Worm (Caenorhabditis elegans) whole organism, L4 larva: ENCODE results near the gene C46C11.4.

Experiments
- F26F4.8 ChIP-seq: fragments of 200-800 bp; sonication (Bioruptor generic); conservative IDR thresholded peaks from 2 replicates; pipeline ENCODE4 v1.3.6; 2022; ENCODE audit warnings: missing genetic modification characterization, missing compliant biosample characterization
- F37D6.2 ChIP-seq: sonication (generic microtip); optimal IDR thresholded peaks from 2 replicates; lab custom pipeline; 2016; ENCODE audit warnings: mild to moderate bottlenecking, missing genetic modification characterization, missing compliant biosample characterization
- F44E2.7 ChIP-seq: fragments of 200-800 bp; sonication (Bioruptor generic); IDR thresholded peaks from 2 replicates; pipeline ENCODE4 v2.1.2; 2022; ENCODE audit warnings: missing genetic modification characterization, missing compliant biosample characterization
- F49E8.2 ChIP-seq: sonication (generic microtip); optimal IDR thresholded peaks from 2 replicates; lab custom pipeline; 2016; ENCODE audit warnings: missing compliant biosample characterization, mild to moderate bottlenecking, missing genetic modification characterization, borderline replicate concordance
- T20F7.1 ChIP-seq: fragments of 200-800 bp; sonication (Bioruptor generic); optimal IDR thresholded peaks from 2 replicates; lab custom pipeline; 2018; ENCODE audit warnings: mild to moderate bottlenecking, missing genetic modification characterization, missing compliant biosample characterization
- T26A8.4 ChIP-seq: fragments of 200-800 bp; sonication (Bioruptor generic); IDR thresholded peaks from 2 replicates; pipeline ENCODE4 v1.3.6; 2022; ENCODE audit warnings: missing genetic modification characterization, missing compliant biosample characterization
- Y48G9A.11 ChIP-seq: fragments of 200-800 bp; sonication (Bioruptor generic); IDR thresholded peaks from 2 replicates; pipeline ENCODE4 v1.3.6; 2022; ENCODE audit warnings: missing genetic modification reagents, missing genetic modification characterization, missing compliant biosample characterization
- aly-2 ChIP-seq: sonication (generic microtip); optimal IDR thresholded peaks from 2 replicates; lab custom pipeline; 2018; ENCODE audit warnings: missing biosample characterization, missing genetic modification characterization
- ama-1 ChIP-seq: fragments of 150-350 bp; optimal IDR thresholded peaks from 2 replicates; lab custom pipeline; 2014; ENCODE audit warnings: inconsistent platforms, mixed read lengths
- arid-1 ChIP-seq: fragments of 200-800 bp; sonication (Bioruptor generic); conservative IDR thresholded peaks from 2 replicates; pipeline ENCODE4 v1.3.6; 2022; ENCODE audit warnings: missing genetic modification reagents, missing genetic modification characterization, missing compliant biosample characterization
- attf-4 ChIP-seq: sonication (generic microtip); optimal IDR thresholded peaks from 3 replicates; lab custom pipeline; 2017; ENCODE audit warnings: missing biosample characterization, missing genetic modification characterization
- ceh-20 ChIP-seq: fragments of 200-800 bp; sonication (Bioruptor generic); IDR thresholded peaks from 2 replicates; pipeline ENCODE4 v1.3.6; 2022; ENCODE audit warnings: missing genetic modification reagents, missing genetic modification characterization, missing compliant biosample characterization
- ceh-28 ChIP-seq: fragments of 150-350 bp; optimal IDR thresholded peaks from 2 replicates; lab custom pipeline; 2014; ENCODE audit warnings: missing biosample characterization, missing genetic modification reagents, missing genetic modification characterization
- ces-1 ChIP-seq: fragments of 150-350 bp; sonication (generic microtip); optimal IDR thresholded peaks from 4 replicates; lab custom pipeline; 2014; ENCODE audit warnings: missing biosample characterization, missing genetic modification reagents, missing genetic modification characterization
- ctbp-1 ChIP-seq: fragments of 200-800 bp; sonication (Bioruptor generic); IDR thresholded peaks from 2 replicates; pipeline ENCODE4 v1.3.6; 2022; ENCODE audit warnings: missing genetic modification reagents, missing genetic modification characterization, missing compliant biosample characterization
- daf-19 ChIP-seq: fragments of 200-800 bp; sonication (Bioruptor generic); conservative IDR thresholded peaks from 2 replicates; pipeline ENCODE4 v1.3.6; 2022; ENCODE audit warnings: missing genetic modification characterization, missing compliant biosample characterization
- dmd-9 ChIP-seq: fragments of 200-800 bp; sonication (Bioruptor generic); IDR thresholded peaks from 2 replicates; pipeline ENCODE4 v1.3.6; 2022; ENCODE audit warnings: missing genetic modification reagents, missing genetic modification characterization, missing compliant biosample characterization
- dpl-1 ChIP-seq: fragments of 150-350 bp; optimal IDR thresholded peaks from 2 replicates; lab custom pipeline; 2014; ENCODE audit warnings: missing biosample characterization, missing genetic modification reagents, missing genetic modification characterization
- dve-1 ChIP-seq: sonication (generic microtip); optimal IDR thresholded peaks from 2 replicates; lab custom pipeline; 2017; ENCODE audit warnings: antibody characterized with exemption, mild to moderate bottlenecking, missing genetic modification characterization, missing compliant biosample characterization; ENCODE audit not compliant: insufficient read depth
- egl-27 ChIP-seq: sonication (generic microtip); optimal IDR thresholded peaks from 3 replicates; lab custom pipeline; 2017; ENCODE audit warnings: missing biosample characterization, missing genetic modification reagents, missing genetic modification characterization
- egl-43 ChIP-seq: fragments of 200-800 bp; sonication (Bioruptor generic); IDR thresholded peaks from 2 replicates; pipeline ENCODE4 v1.3.6; 2022; ENCODE audit warnings: missing genetic modification reagents, missing genetic modification characterization, missing compliant biosample characterization
- fkh-10 ChIP-seq: fragments of 150-350 bp; optimal IDR thresholded peaks from 2 replicates; lab custom pipeline; 2014; ENCODE audit warnings: missing biosample characterization, missing genetic modification reagents, missing genetic modification characterization
- fos-1 ChIP-seq: fragments of 150-350 bp; optimal IDR thresholded peaks from 2 replicates; lab custom pipeline; 2014; ENCODE audit warnings: missing biosample characterization, missing genetic modification characterization
- hlh-11 ChIP-seq: fragments of 200-800 bp; sonication (Bioruptor generic); optimal IDR thresholded peaks from 2 replicates; lab custom pipeline; 2018; ENCODE audit warnings: mild to moderate bottlenecking, missing genetic modification characterization, missing compliant biosample characterization
- hlh-30 ChIP-seq: sonication (generic microtip); optimal IDR thresholded peaks from 2 replicates; lab custom pipeline; 2017; ENCODE audit warnings: antibody characterized with exemption, mild to moderate bottlenecking, missing genetic modification characterization, missing compliant biosample characterization; ENCODE audit not compliant: insufficient read depth
- lin-1 ChIP-seq: fragments of 200-800 bp; sonication (Bioruptor generic); IDR thresholded peaks from 2 replicates; pipeline ENCODE4 v1.3.6; 2022; ENCODE audit warnings: missing genetic modification reagents, missing genetic modification characterization, missing compliant biosample characterization
- lin-13 ChIP-seq: fragments of 150-350 bp; optimal IDR thresholded peaks from 2 replicates; lab custom pipeline; 2014; ENCODE audit warnings: missing biosample characterization, missing genetic modification reagents, missing genetic modification characterization
- lsy-2 ChIP-seq, 2 experiments: fragments of 150-350 bp in 1 of 2; sonication (generic microtip) in 1 of 2; optimal IDR thresholded peaks; 2 replicates each; lab custom pipeline; 2014 to 2017; ENCODE audit warnings: missing biosample characterization in 2 of 2, missing genetic modification characterization in 2 of 2
- madf-5 ChIP-seq, 2 experiments: fragments of 200-800 bp; sonication (Bioruptor generic); IDR thresholded peaks; 2 replicates each; pipeline ENCODE4 v1.3.6; 2022; ENCODE audit warnings: missing compliant biosample characterization in 2 of 2, missing genetic modification characterization in 2 of 2
- mdl-1 ChIP-seq, 2 experiments: fragments of 150-350 bp in 1 of 2; sonication (generic microtip) in 1 of 2; optimal IDR thresholded peaks; 2 replicates each; lab custom pipeline; 2014 to 2017; ENCODE audit warnings: missing biosample characterization in 2 of 2, missing genetic modification characterization in 2 of 2
- mdt-29 ChIP-seq: fragments of 200-800 bp; sonication (Bioruptor generic); IDR thresholded peaks from 2 replicates; pipeline ENCODE4 v1.3.6; 2022; ENCODE audit warnings: missing genetic modification reagents, missing genetic modification characterization, missing compliant biosample characterization
- mep-1 ChIP-seq: fragments of 150-350 bp; sonication (generic microtip); optimal IDR thresholded peaks from 3 replicates; lab custom pipeline; 2014; ENCODE audit warnings: missing biosample characterization, missing genetic modification characterization
- mxl-2 ChIP-seq: fragments of 200-800 bp; sonication (Bioruptor generic); conservative IDR thresholded peaks from 2 replicates; pipeline ENCODE4 v1.3.6; 2022; ENCODE audit warnings: missing genetic modification reagents, missing genetic modification characterization, missing compliant biosample characterization
- nhr-10 ChIP-seq: fragments of 150-350 bp; optimal IDR thresholded peaks from 2 replicates; lab custom pipeline; 2014; ENCODE audit warnings: missing biosample characterization, missing genetic modification characterization
- nhr-25 ChIP-seq: sonication (generic microtip); optimal IDR thresholded peaks from 2 replicates; lab custom pipeline; 2017; ENCODE audit warnings: missing genetic modification characterization, mild to moderate bottlenecking, missing compliant biosample characterization, antibody characterized with exemption, moderate library complexity, borderline replicate concordance; ENCODE audit not compliant: insufficient read depth
- nhr-28 ChIP-seq: fragments of 150-350 bp; optimal IDR thresholded peaks from 2 replicates; lab custom pipeline; 2014; ENCODE audit warnings: missing biosample characterization, missing genetic modification characterization
- nhr-76 ChIP-seq: fragments of 150-350 bp; optimal IDR thresholded peaks from 2 replicates; lab custom pipeline; 2014; ENCODE audit warnings: missing biosample characterization, missing genetic modification characterization
- php-3 ChIP-seq: fragments of 200-800 bp; sonication (Bioruptor generic); IDR thresholded peaks from 2 replicates; pipeline ENCODE4 v1.3.6; 2022; ENCODE audit warnings: missing genetic modification reagents, missing genetic modification characterization, missing compliant biosample characterization
- pqm-1 ChIP-seq: sonication (generic microtip); optimal IDR thresholded peaks from 2 replicates; lab custom pipeline; 2017; ENCODE audit warnings: missing biosample characterization, missing genetic modification characterization
- skn-1 ChIP-seq: fragments of 150-350 bp; optimal IDR thresholded peaks from 2 replicates; lab custom pipeline; 2014; ENCODE audit warnings: missing biosample characterization, missing genetic modification characterization
- snpc-1.2 ChIP-seq: fragments of 200-800 bp; sonication (Bioruptor generic); IDR thresholded peaks from 2 replicates; pipeline ENCODE4 v1.3.6; 2022; ENCODE audit warnings: missing genetic modification reagents, missing genetic modification characterization, missing compliant biosample characterization
- spr-3 ChIP-seq: fragments of 200-800 bp; sonication (Bioruptor generic); optimal IDR thresholded peaks from 2 replicates; lab custom pipeline; 2018; ENCODE audit warnings: mild to moderate bottlenecking, missing genetic modification characterization, missing compliant biosample characterization
- tra-1 ChIP-seq: fragments of 200-800 bp; sonication (Bioruptor generic); IDR thresholded peaks from 2 replicates; pipeline ENCODE4 v1.3.6; 2022; ENCODE audit warnings: missing genetic modification reagents, missing genetic modification characterization, missing compliant biosample characterization
- unc-39 ChIP-seq: sonication (generic microtip); optimal IDR thresholded peaks from 2 replicates; lab custom pipeline; 2017; ENCODE audit warnings: missing biosample characterization, missing genetic modification characterization
- unc-62 ChIP-seq, 3 experiments: fragments of 150-350 bp in 1 of 3; sonication (generic microtip); optimal IDR thresholded peaks in 2 of 3; peaks in 1 of 3; 1 replicate in 1 of 3; 2 replicates in 2 of 3; lab custom pipeline; 2014 to 2017; ENCODE audit warnings: missing biosample characterization in 3 of 3, missing genetic modification characterization in 3 of 3, missing genetic modification reagents in 3 of 3, missing genotype in 1 of 3
- zfp-2 ChIP-seq: sonication (generic microtip); optimal IDR thresholded peaks from 2 replicates; lab custom pipeline; 2016; ENCODE audit warnings: mild to moderate bottlenecking, missing genetic modification characterization, missing compliant biosample characterization

C46C11.4 gene

DNA sequence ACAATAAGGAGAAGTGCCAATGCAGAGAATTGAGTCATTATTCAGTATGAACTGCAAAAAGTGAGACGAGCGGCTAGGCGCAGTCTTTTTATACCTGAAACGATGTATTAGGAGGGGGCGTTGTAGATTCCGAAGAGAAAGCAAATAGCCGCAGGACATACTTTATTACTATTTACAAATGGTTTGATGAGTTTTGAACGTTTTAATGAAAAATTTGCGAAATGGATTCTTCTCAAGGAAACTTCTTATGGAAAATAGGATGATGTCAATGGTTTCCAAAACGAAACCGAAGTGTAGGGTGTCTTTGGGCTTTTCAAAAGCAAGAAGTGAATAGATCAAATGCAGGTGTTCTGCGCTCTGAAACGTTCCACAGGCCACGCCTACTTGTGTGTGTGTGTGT is 31.0 kb upstream of the C46C11.4 start, which contains the start of gene flp-11:
Gene flp-11, minus strand, starts transcription at position 101 of the 400 bp plus-strand sequence.
- TF ChIP-seq spr-3 (GFP tag; lab: Kevin White, UChicago) (no peak), dve-1 (tag; lab: Kevin White, UChicago) (no peak), fos-1 (tag; lab: Kevin White, UChicago) (no peak), ces-1 (GFP tag; lab: Kevin White, UChicago) (no peak), ama-1 (no peak), egl-43 (GFP tag; lab: Robert Waterston, UW) (no peak), nhr-10 (tag; lab: Kevin White, UChicago) (no peak), F44E2.7 (GFP tag; lab: Robert Waterston, UW) (no peak)

- peak in 1 of 2 experiments; percentile 91 for TF ChIP-seq unc-62 (GFP tag; optimal IDR thresholded peaks at IDR 0.05 in 1 of 2; lab: Kevin White, UChicago)
- TF ChIP-seq unc-62 (tag; optimal IDR thresholded peaks at IDR 0.05; lab: Kevin White, UChicago) = no peak
- TF ChIP-seq nhr-25 (tag; lab: Kevin White, UChicago) = no peak
- no peak for TF ChIP-seq attf-4 (tag; lab: Kevin White, UChicago)
- 0 out of 4 replicates have a peak, but pooled peaks of 1 of the 2 experiments have one; percentile 46 for TF ChIP-seq madf-5 (GFP tag; IDR thresholded peaks at IDR 0.05; lab: Robert Waterston, UW)
- TF ChIP-seq Y48G9A.11 (GFP tag; lab: Robert Waterston, UW) = no peak
- TF ChIP-seq, all 104 proteins: peak for 2
These were observed 29.7 kb upstream of the C46C11.4 start for ce11 chrX:4676702-4677101.

DNA sequence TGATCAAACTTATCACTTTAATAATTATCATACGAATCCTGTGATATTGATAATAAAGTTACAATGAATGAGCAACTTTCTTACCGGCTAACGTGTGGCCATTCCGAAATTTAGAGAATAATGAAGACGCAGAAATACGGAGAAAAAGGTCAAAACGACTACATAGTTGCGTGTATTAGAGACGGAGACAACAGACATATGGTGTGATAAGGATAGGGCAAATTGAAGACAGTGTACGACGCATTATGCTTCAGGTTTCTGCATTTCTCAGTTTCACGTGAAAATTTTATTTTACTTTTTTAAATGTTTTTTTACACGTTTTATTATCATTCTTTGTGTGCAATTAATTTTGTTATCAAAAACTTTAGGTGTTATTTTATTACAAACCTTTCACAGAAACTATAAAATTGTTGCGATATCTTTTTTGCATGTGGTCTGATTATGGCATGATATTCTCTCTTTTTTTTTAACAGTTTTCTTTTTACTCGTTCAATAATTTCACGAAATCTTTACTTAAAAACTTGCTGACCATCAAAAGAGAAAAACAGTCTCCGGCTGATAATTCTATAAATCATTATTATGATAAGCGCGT is 26.3 kb upstream of the C46C11.4 start, which contains the start of gene tmem-135:
Gene tmem-135, plus strand, starts transcription at position 542 of the 592 bp plus-strand sequence.
- TF ChIP-seq aly-2 (tag; lab: Kevin White, UChicago) (no peak), egl-27 (no peak), dpl-1 (GFP tag; lab: Kevin White, UChicago) (no peak), arid-1 (no peak), tra-1 (no peak), F44E2.7 (GFP tag; lab: Robert Waterston, UW) (no peak), F49E8.2 (tag; lab: Kevin White, UChicago) (no peak), mdt-29 (no peak), unc-39 (tag; lab: Kevin White, UChicago) (no peak), hlh-30 (tag; lab: Kevin White, UChicago) (peak; percentile 27), T20F7.1 (GFP tag; lab: Kevin White, UChicago) (no peak), nhr-28 (peak; percentile 59), ceh-28 (tag; lab: Kevin White, UChicago) (no peak), lsy-2 (tag; optimal IDR thresholded peaks at IDR 0.05; lab: Kevin White, UChicago) (no peak), lin-1 (no peak), mep-1 (tag; lab: Kevin White, UChicago) (no peak), snpc-1.2 (GFP tag; lab: Robert Waterston, UW) (no peak), php-3 (0 out of 2 replicates have a peak, but pooled peaks have one; percentile 9), fkh-10 (GFP tag; lab: Kevin White, UChicago) (no peak), F37D6.2 (tag; lab: Kevin White, UChicago) (no peak), T26A8.4 (GFP tag; lab: Robert Waterston, UW) (no peak), zfp-2 (tag; lab: Kevin White, UChicago) (no peak), nhr-76 (tag; lab: Kevin White, UChicago) (no peak), hlh-11 (peak; percentile 25), pqm-1 (tag; lab: Kevin White, UChicago) (peak; percentile 0), ceh-20 (GFP tag; lab: Robert Waterston, UW) (no peak), daf-19 (GFP tag; lab: Robert Waterston, UW) (no peak), lin-13 (GFP tag; lab: Kevin White, UChicago) (no peak), mxl-2 (GFP tag; lab: Robert Waterston, UW) (no peak), ctbp-1 (GFP tag; lab: Robert Waterston, UW) (no peak), dmd-9 (GFP tag; lab: Robert Waterston, UW) (no peak), skn-1 (tag; lab: Kevin White, UChicago) (no peak), F26F4.8 (no peak), mdl-1 (tag; optimal IDR thresholded peaks at IDR 0.05; lab: Kevin White, UChicago) (no peak), dve-1 (tag; lab: Kevin White, UChicago) (no peak)
